Worm (Caenorhabditis elegans): ENCODE results near the gene clec-206.

ce11 chrV:2011777-2012176, 7.6 kb upstream of the clec-206 start, which contains the start of gene F59A7.7:
- TF ChIP-seq dao-5 (tag; optimal IDR thresholded peaks at IDR 0.05) (no peak), him-1 (tag; optimal IDR thresholded peaks at IDR 0.05) (no peak), W03F9.2 (tag; optimal IDR thresholded peaks at IDR 0.05) (no peak)

Data from whole organism, L4/young adult.